Fruit fly (Drosophila melanogaster) whole organism, embryonic: ENCODE results near the gene CG14695.

Experiments
- Asciz ChIP-seq: fragments of 200-800 bp; sonication (Bioruptor generic); optimal IDR thresholded peaks from 2 replicates; lab custom pipeline; 2017; ENCODE audit warnings: missing biosample characterization, mild to moderate bottlenecking, missing genetic modification characterization, missing genetic modification reagents
- Atf6 ChIP-seq: fragments of 200-800 bp; sonication (Bioruptor generic); IDR thresholded peaks from 2 replicates; pipeline ENCODE4 v1.3.6; 2022; ENCODE audit warnings: missing biosample characterization, missing genetic modification characterization
- CG10565 ChIP-seq: fragments of 200-800 bp; sonication (Bioruptor generic); optimal IDR thresholded peaks from 3 replicates; lab custom pipeline; 2016; ENCODE audit warnings: missing biosample characterization, mild to moderate bottlenecking, missing genetic modification characterization
- CG10979 ChIP-seq: fragments of 200-800 bp; sonication (Bioruptor generic); optimal IDR thresholded peaks from 2 replicates; lab custom pipeline; 2018; ENCODE audit warnings: missing biosample characterization, mild to moderate bottlenecking, missing genetic modification characterization, moderate library complexity
- CG11504 ChIP-seq: fragments of 200-800 bp; sonication (Bioruptor generic); optimal IDR thresholded peaks from 3 replicates; lab custom pipeline; 2019; ENCODE audit warnings: missing biosample characterization, mild to moderate bottlenecking, missing genetic modification characterization, moderate library complexity
- CG1233 ChIP-seq: fragments of 200-800 bp; sonication (Bioruptor generic); optimal IDR thresholded peaks from 4 replicates; lab custom pipeline; 2018; ENCODE audit warnings: missing biosample characterization, mild to moderate bottlenecking, missing genetic modification characterization
- CG15479 ChIP-seq: fragments of 200-800 bp; sonication (Bioruptor generic); optimal IDR thresholded peaks from 3 replicates; lab custom pipeline; 2019; ENCODE audit warnings: missing biosample characterization, mild to moderate bottlenecking, missing genetic modification characterization, moderate library complexity
- CG1602 ChIP-seq: fragments of 200-800 bp; sonication (Bioruptor generic); optimal IDR thresholded peaks from 3 replicates; lab custom pipeline; 2016; ENCODE audit warnings: missing biosample characterization, missing genetic modification characterization
- CG2120 ChIP-seq: fragments of 200-800 bp; sonication (Bioruptor generic); optimal IDR thresholded peaks from 3 replicates; lab custom pipeline; 2016; ENCODE audit warnings: missing biosample characterization, missing genetic modification characterization
- CG2202 ChIP-seq: fragments of 200-800 bp; sonication (Bioruptor generic); optimal IDR thresholded peaks from 2 replicates; lab custom pipeline; 2018; ENCODE audit warnings: missing biosample characterization, mild to moderate bottlenecking, missing genetic modification characterization
- CG2712 ChIP-seq: fragments of 200-800 bp; optimal IDR thresholded peaks from 3 replicates; lab custom pipeline; 2019; ENCODE audit warnings: missing biosample characterization, mild to moderate bottlenecking, missing genetic modification characterization, moderate library complexity
- CG2889 ChIP-seq: fragments of 200-800 bp; sonication (Bioruptor generic); IDR thresholded peaks from 3 replicates; pipeline ENCODE4 v1.3.6; 2022; ENCODE audit warnings: missing biosample characterization, missing genetic modification characterization
- CG30403 ChIP-seq: fragments of 200-800 bp; sonication (Bioruptor generic); optimal IDR thresholded peaks from 3 replicates; lab custom pipeline; 2016; ENCODE audit warnings: missing biosample characterization, missing genetic modification characterization
- CG3065 ChIP-seq: fragments of 200-800 bp; sonication (Bioruptor generic); optimal IDR thresholded peaks from 2 replicates; lab custom pipeline; 2016; ENCODE audit warnings: missing biosample characterization, missing genetic modification characterization
- CG4282 ChIP-seq: fragments of 200-800 bp; sonication (Bioruptor generic); optimal IDR thresholded peaks from 2 replicates; lab custom pipeline; 2016; ENCODE audit warnings: missing biosample characterization, missing genetic modification characterization
- CG4617 ChIP-seq: fragments of 200-800 bp; sonication (Bioruptor generic); optimal IDR thresholded peaks from 3 replicates; lab custom pipeline; 2016; ENCODE audit warnings: missing biosample characterization, missing genetic modification characterization, borderline replicate concordance
- CG6813 ChIP-seq: fragments of 200-800 bp; sonication (Bioruptor generic); optimal IDR thresholded peaks from 2 replicates; lab custom pipeline; 2017; ENCODE audit warnings: missing biosample characterization, missing genetic modification characterization, mild to moderate bottlenecking, moderate library complexity, missing genetic modification reagents
- CG7745 ChIP-seq: fragments of 200-800 bp; sonication (Bioruptor generic); optimal IDR thresholded peaks from 2 replicates; lab custom pipeline; 2018; ENCODE audit warnings: missing biosample characterization, mild to moderate bottlenecking, missing genetic modification characterization, moderate library complexity
- CG8944 ChIP-seq: fragments of 200-800 bp; sonication (Bioruptor generic); optimal IDR thresholded peaks from 3 replicates; lab custom pipeline; 2016; ENCODE audit warnings: missing biosample characterization, missing genetic modification characterization
- CG9215 ChIP-seq: fragments of 200-800 bp; sonication (Bioruptor generic); IDR thresholded peaks from 2 replicates; pipeline ENCODE4 v1.3.6; 2022; ENCODE audit warnings: missing biosample characterization, missing genetic modification characterization
- CG9437 ChIP-seq: fragments of 200-800 bp; sonication (Bioruptor generic); optimal IDR thresholded peaks from 2 replicates; lab custom pipeline; 2018; ENCODE audit warnings: missing biosample characterization, mild to moderate bottlenecking, missing genetic modification characterization
- CG9797 ChIP-seq: fragments of 200-800 bp; sonication (Bioruptor generic); optimal IDR thresholded peaks from 3 replicates; lab custom pipeline; 2018; ENCODE audit warnings: missing biosample characterization, mild to moderate bottlenecking, missing genetic modification characterization
- Dad ChIP-seq: fragments of 200-800 bp; sonication (Bioruptor generic); optimal IDR thresholded peaks from 3 replicates; lab custom pipeline; 2016; ENCODE audit warnings: missing biosample characterization, missing genetic modification characterization
- E2f2 ChIP-seq: fragments of 200-800 bp; sonication (Bioruptor generic); IDR thresholded peaks from 2 replicates; pipeline ENCODE4 v1.3.6; 2022; ENCODE audit warnings: missing biosample characterization, missing genetic modification characterization
- Elba2 ChIP-seq: fragments of 200-800 bp; sonication (Bioruptor generic); optimal IDR thresholded peaks from 3 replicates; lab custom pipeline; 2016; ENCODE audit warnings: missing biosample characterization, missing genetic modification characterization
- Ets65A ChIP-seq: fragments of 200-800 bp; sonication (Bioruptor generic); peaks from one replicate; lab custom pipeline; 2016; ENCODE audit warnings: missing biosample characterization, missing genetic modification characterization
- H2.0 ChIP-seq: fragments of 200-800 bp; sonication (Bioruptor generic); IDR thresholded peaks from 2 replicates; pipeline ENCODE4 v1.3.6; 2022; ENCODE audit warnings: missing biosample characterization, missing genetic modification characterization
- Hand ChIP-seq: fragments of 200-800 bp; sonication (Bioruptor generic); optimal IDR thresholded peaks from 2 replicates; lab custom pipeline; 2017; ENCODE audit warnings: mild to moderate bottlenecking, missing biosample characterization, missing genetic modification reagents, missing genetic modification characterization
- Hr3 ChIP-seq: fragments of 200-800 bp; sonication (Bioruptor generic); optimal IDR thresholded peaks from 3 replicates; lab custom pipeline; 2016; ENCODE audit warnings: missing biosample characterization, missing genetic modification characterization
- Oaz ChIP-seq: fragments of 200-800 bp; sonication (Bioruptor generic); IDR thresholded peaks from 2 replicates; pipeline ENCODE4 v1.3.6; 2022; ENCODE audit warnings: missing biosample characterization, missing genetic modification characterization
- Opbp ChIP-seq: fragments of 200-800 bp; sonication (Bioruptor generic); IDR thresholded peaks from 3 replicates; pipeline ENCODE4 v1.3.6; 2022; ENCODE audit warnings: missing biosample characterization, missing genetic modification characterization; ENCODE audit not compliant: partially characterized antibody
- Rx ChIP-seq: fragments of 200-800 bp; sonication (Bioruptor generic); IDR thresholded peaks from 2 replicates; pipeline ENCODE4 v1.3.6; 2022; ENCODE audit warnings: missing biosample characterization, missing genetic modification characterization
- Sox102F ChIP-seq: fragments of 200-800 bp; sonication (Bioruptor generic); optimal IDR thresholded peaks from 2 replicates; lab custom pipeline; 2018; ENCODE audit warnings: missing biosample characterization, mild to moderate bottlenecking, missing genetic modification characterization, moderate library complexity
- YL-1 ChIP-seq: fragments of 200-800 bp; sonication (Bioruptor generic); optimal IDR thresholded peaks from 3 replicates; lab custom pipeline; 2017; ENCODE audit warnings: missing biosample characterization, mild to moderate bottlenecking, missing genetic modification characterization
- ac ChIP-seq: fragments of 200-800 bp; sonication (Bioruptor generic); optimal IDR thresholded peaks from 3 replicates; lab custom pipeline; 2017; ENCODE audit warnings: missing biosample characterization, mild to moderate bottlenecking, missing genetic modification characterization
- bsh ChIP-seq, 2 experiments: fragments of 200-800 bp; sonication (Bioruptor generic); optimal IDR thresholded peaks; 2 replicates each; lab custom pipeline; 2017 to 2018; ENCODE audit warnings: mild to moderate bottlenecking in 2 of 2, missing biosample characterization in 2 of 2, missing genetic modification characterization in 2 of 2, moderate library complexity in 1 of 2
- dan ChIP-seq: fragments of 200-800 bp; sonication (Bioruptor generic); IDR thresholded peaks from 2 replicates; pipeline ENCODE4 v1.3.6; 2022; ENCODE audit warnings: missing biosample characterization, missing genetic modification characterization
- eyg ChIP-seq: fragments of 200-800 bp; sonication (Bioruptor generic); optimal IDR thresholded peaks from 3 replicates; lab custom pipeline; 2016; ENCODE audit warnings: missing biosample characterization, missing genetic modification characterization
- gsb-n ChIP-seq: fragments of 200-800 bp; sonication (Bioruptor generic); optimal IDR thresholded peaks from 3 replicates; lab custom pipeline; 2018; ENCODE audit warnings: missing biosample characterization, mild to moderate bottlenecking, missing genetic modification characterization
- hkb ChIP-seq, 2 experiments: fragments of 200-800 bp in 1 of 2; fragments of >200 bp in 1 of 2; sonication (Bioruptor generic) in 1 of 2; IDR thresholded peaks in 1 of 2; optimal IDR thresholded peaks in 1 of 2; 2 replicates each; pipeline versions ENCODE4 v1.3.6 to Lab custom; 2017 to 2022; ENCODE audit warnings: missing biosample characterization in 1 of 2, missing genetic modification characterization in 1 of 2
- hth ChIP-seq: fragments of >200 bp; optimal IDR thresholded peaks from 2 replicates; lab custom pipeline; 2017; ENCODE audit warnings: inconsistent platforms
- knrl ChIP-seq: fragments of 200-800 bp; sonication (Bioruptor generic); IDR thresholded peaks from 3 replicates; pipeline ENCODE4 v1.3.6; 2022; ENCODE audit warnings: missing biosample characterization, missing genetic modification characterization; ENCODE audit not compliant: partially characterized antibody
- mirr ChIP-seq: fragments of 200-800 bp; sonication (Bioruptor generic); optimal IDR thresholded peaks from 3 replicates; lab custom pipeline; 2018; ENCODE audit warnings: missing biosample characterization, mild to moderate bottlenecking, missing genetic modification characterization
- mld ChIP-seq: fragments of 200-800 bp; sonication (Bioruptor generic); IDR thresholded peaks from 3 replicates; pipeline ENCODE4 v1.3.6; 2022; ENCODE audit warnings: missing biosample characterization, missing genetic modification characterization; ENCODE audit not compliant: partially characterized antibody
- nerfin-1 ChIP-seq: fragments of 200-800 bp; sonication (Bioruptor generic); optimal IDR thresholded peaks from 3 replicates; lab custom pipeline; 2019; ENCODE audit warnings: missing biosample characterization, mild to moderate bottlenecking, missing genetic modification characterization, moderate library complexity
- psq ChIP-seq: fragments of 200-800 bp; sonication (Bioruptor generic); optimal IDR thresholded peaks from 2 replicates; lab custom pipeline; 2017; ENCODE audit warnings: missing biosample characterization, missing genetic modification characterization
- slou ChIP-seq: fragments of 200-800 bp; sonication (Bioruptor generic); optimal IDR thresholded peaks from 3 replicates; lab custom pipeline; 2016; ENCODE audit warnings: missing biosample characterization, missing genetic modification characterization
- ssp ChIP-seq: fragments of 200-800 bp; sonication (Bioruptor generic); IDR thresholded peaks from 2 replicates; pipeline ENCODE4 v1.3.6; 2022; ENCODE audit warnings: missing biosample characterization, missing genetic modification characterization
- toy ChIP-seq: fragments of 200-800 bp; sonication (Bioruptor generic); IDR thresholded peaks from 2 replicates; pipeline ENCODE4 v1.3.6; 2022; ENCODE audit warnings: missing biosample characterization, missing genetic modification characterization
- twi ChIP-seq: fragments of 200-800 bp; optimal IDR thresholded peaks from 2 replicates; lab custom pipeline; 2019; ENCODE audit warnings: missing biosample characterization, mild to moderate bottlenecking, missing genetic modification characterization, moderate library complexity
- wor ChIP-seq: fragments of 200-800 bp; sonication (Bioruptor generic); IDR thresholded peaks from 2 replicates; pipeline ENCODE4 v1.3.6; 2022; ENCODE audit warnings: missing biosample characterization, missing genetic modification characterization

Gene CG14695

dm6 chr3R:10868427-10868962 lies 10.6 kb downstream of the CG14695 start, which contains the start of the genes SelR and Tsp86D (continued):
- TF ChIP-seq mirr (peak; percentile 82), bsh (GFP tag; optimal IDR thresholded peaks at IDR 0.05; lab: Kevin White, UChicago) (no peak), Asciz (GFP tag; lab: Kevin White, UChicago) (peak; percentile 1), ac (GFP tag; lab: Kevin White, UChicago) (peak; percentile 48), eyg (GFP tag; lab: Kevin White, UChicago) (no peak), hkb (optimal IDR thresholded peaks at IDR 0.05; lab: Kevin White, UChicago) (peak; percentile 61), hkb (GFP tag; IDR thresholded peaks at IDR 0.05; lab: Robert Waterston, UW) (no peak), Opbp (GFP tag; lab: Robert Waterston, UW) (peak; percentile 76), CG9797 (GFP tag; lab: Kevin White, UChicago) (peak; percentile 95), CG2889 (no peak), CG1233 (GFP tag; lab: Kevin White, UChicago) (peak; percentile 48), Hr3 (GFP tag; lab: Kevin White, UChicago) (no peak), Rx (no peak; the same call in 1 of the 2 replicates), CG11504 (tag; lab: Kevin White, UChicago) (peak; percentile 57), CG15479 (no peak), dan (GFP tag; lab: Robert Waterston, UW) (no peak), psq (GFP tag; lab: Kevin White, UChicago) (no peak), CG6813 (GFP tag; lab: Kevin White, UChicago) (no peak), CG7745 (tag; lab: Kevin White, UChicago) (no peak), CG9215 (GFP tag; lab: Robert Waterston, UW) (no peak), CG4282 (GFP tag; lab: Kevin White, UChicago) (no peak), Atf6 (GFP tag; lab: Robert Waterston, UW) (peak; percentile 32; the same call in 1 of the 2 replicates), CG4617 (peak; percentile 86), CG2202 (tag; lab: Kevin White, UChicago) (no peak), knrl (peak; percentile 60), nerfin-1 (tag; lab: Kevin White, UChicago) (peak; percentile 79), Sox102F (GFP tag; lab: Kevin White, UChicago) (no peak), CG2712 (tag; lab: Kevin White, UChicago) (peak; percentile 58), CG10979 (tag; lab: Kevin White, UChicago) (peak; percentile 24), slou (GFP tag; lab: Kevin White, UChicago) (no peak), mld (no peak), YL-1 (GFP tag; lab: Kevin White, UChicago) (peak; percentile 95), Ets65A (GFP tag; lab: Kevin White, UChicago) (no peak), Dad (no peak), hth (lab: Kevin White, UChicago) (no peak), CG10565 (GFP tag; lab: Kevin White, UChicago) (no peak), wor (GFP tag; lab: Robert Waterston, UW) (no peak), CG1602 (GFP tag; lab: Kevin White, UChicago) (no peak), CG2120 (GFP tag; lab: Kevin White, UChicago) (no peak), Oaz (GFP tag; lab: Robert Waterston, UW) (no peak), CG8944 (GFP tag; lab: Kevin White, UChicago) (no peak), CG3065 (GFP tag; lab: Kevin White, UChicago) (no peak), twi (tag; lab: Kevin White, UChicago) (no peak), H2.0 (GFP tag; lab: Robert Waterston, UW) (no peak), Hand (GFP tag; lab: Kevin White, UChicago) (peak; percentile 9), toy (GFP tag; lab: Robert Waterston, UW) (no peak), ssp (GFP tag; lab: Robert Waterston, UW) (no peak), CG30403 (GFP tag; lab: Kevin White, UChicago) (no peak), E2f2 (peak; percentile 7; the same call in 1 of the 2 replicates), gsb-n (tag; lab: Kevin White, UChicago) (peak; percentile 16), Elba2 (GFP tag; lab: Kevin White, UChicago) (peak; percentile 68), CG9437 (GFP tag; lab: Kevin White, UChicago) (peak; percentile 8)
